Fruit fly (Drosophila melanogaster) Kc167 (cell line): ENCODE results near the gene CG8209.

Experiments used
- Myc ChIP-seq: fragments of >200 bp; optimal IDR thresholded peaks from 2 replicates; lab custom pipeline; 2017; ENCODE audit warnings: missing external identifiers
- h ChIP-seq: fragments of >200 bp; optimal IDR thresholded peaks from 3 replicates; lab custom pipeline; 2018; ENCODE audit warnings: missing external identifiers
- psq ChIP-seq: fragments of >200 bp; optimal IDR thresholded peaks from 2 replicates; lab custom pipeline; 2017; ENCODE audit warnings: missing external identifiers
- ttk ChIP-seq: sonication (Bioruptor generic); optimal IDR thresholded peaks from 2 replicates; lab custom pipeline; 2017; ENCODE audit warnings: missing external identifiers

dm6 chr3L:8024278-8025140, 48.3 kb downstream of the CG8209 start:
- TF ChIP-seq psq (lab: Kevin White, UChicago): no peak
- no peak for TF ChIP-seq ttk (lab: Kevin White, UChicago)
- TF ChIP-seq Myc (lab: Kevin White, UChicago): no peak
- no peak for TF ChIP-seq h (lab: Kevin White, UChicago)
